Worm (Caenorhabditis elegans) whole organism, L4/young adult: ENCODE results near the gene sup-36.

Source experiments
- dao-5 ChIP-seq: sonication (generic microtip); optimal IDR thresholded peaks from 2 replicates; lab custom pipeline; 2016; ENCODE audit warnings: missing genotype, missing genetic modification characterization, moderate library complexity, missing compliant biosample characterization
- him-1 ChIP-seq: sonication (generic microtip); optimal IDR thresholded peaks from 2 replicates; lab custom pipeline; 2016; ENCODE audit warnings: missing genotype, missing genetic modification reagents, missing genetic modification characterization, missing compliant biosample characterization

DNA sequence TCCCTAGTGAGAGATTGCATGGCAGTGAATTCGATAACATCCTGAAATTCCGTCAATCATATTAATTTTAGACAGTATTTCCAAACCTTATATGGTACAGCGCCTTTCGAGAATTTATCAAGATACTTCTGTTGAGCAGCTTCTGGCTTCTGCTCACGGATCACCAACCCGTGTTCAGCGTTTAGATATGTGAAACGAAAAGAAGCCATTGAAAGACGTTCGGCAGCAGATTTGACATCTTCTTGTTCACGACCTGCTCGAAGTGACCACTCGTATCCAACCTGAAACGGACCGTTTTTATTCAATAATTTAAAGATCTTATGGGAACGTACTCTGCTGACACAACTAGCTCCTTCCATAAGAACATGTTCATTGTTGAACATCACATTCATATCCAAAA, 19.8 kb upstream of the sup-36 start:
- TF ChIP-seq dao-5 (tag; lab: Kevin White, UChicago) (no peak), him-1 (tag; lab: Kevin White, UChicago) (no peak)
